Worm (Caenorhabditis elegans) whole organism, L2 larva: ENCODE results near the gene srg-38.

ENCODE experiments used
- F13H6.1 ChIP-seq: sonication (generic microtip); optimal IDR thresholded peaks from 2 replicates; lab custom pipeline; 2016; ENCODE audit warnings: missing genetic modification characterization, missing compliant biosample characterization
- R02D3.7 ChIP-seq: fragments of 150-350 bp; optimal IDR thresholded peaks from 2 replicates; lab custom pipeline; 2014; ENCODE audit warnings: missing biosample characterization, missing genetic modification characterization
- Y55F3AM.14 ChIP-seq: fragments of 200-800 bp; sonication (Bioruptor generic); optimal IDR thresholded peaks from 2 replicates; lab custom pipeline; 2018; ENCODE audit warnings: mild to moderate bottlenecking, missing genetic modification characterization, missing compliant biosample characterization
- aly-2 ChIP-seq: fragments of 150-350 bp; optimal IDR thresholded peaks from 2 replicates; lab custom pipeline; 2014; ENCODE audit warnings: missing biosample characterization, missing genetic modification characterization
- ama-1 ChIP-seq: fragments of 150-350 bp; optimal IDR thresholded peaks from 2 replicates; lab custom pipeline; 2018; ENCODE audit warnings: inconsistent platforms
- blmp-1 ChIP-seq: sonication (generic microtip); optimal IDR thresholded peaks from 2 replicates; lab custom pipeline; 2017; ENCODE audit warnings: missing genetic modification characterization, mild to moderate bottlenecking, missing compliant biosample characterization, antibody characterized with exemption, moderate library complexity; ENCODE audit not compliant: insufficient read depth
- ceh-16 ChIP-seq: fragments of 150-350 bp; optimal IDR thresholded peaks from 2 replicates; lab custom pipeline; 2014; ENCODE audit warnings: missing biosample characterization, missing genetic modification characterization
- ceh-82 ChIP-seq: fragments of 150-350 bp; optimal IDR thresholded peaks from 2 replicates; lab custom pipeline; 2014; ENCODE audit warnings: missing biosample characterization, missing genetic modification characterization
- crh-2 ChIP-seq: sonication (generic microtip); optimal IDR thresholded peaks from 2 replicates; lab custom pipeline; 2017; ENCODE audit warnings: missing biosample characterization, missing genetic modification characterization
- dmd-4 ChIP-seq: sonication (generic microtip); optimal IDR thresholded peaks from 2 replicates; lab custom pipeline; 2017; ENCODE audit warnings: missing biosample characterization, missing genetic modification characterization
- egl-27 ChIP-seq: sonication (generic microtip); optimal IDR thresholded peaks from 3 replicates; lab custom pipeline; 2017; ENCODE audit warnings: missing biosample characterization, missing genetic modification reagents, missing genetic modification characterization
- elt-1 ChIP-seq: fragments of 150-350 bp; optimal IDR thresholded peaks from 2 replicates; lab custom pipeline; 2014; ENCODE audit warnings: missing biosample characterization, missing genetic modification characterization
- elt-3 ChIP-seq: sonication (generic microtip); optimal IDR thresholded peaks from 2 replicates; lab custom pipeline; 2017; ENCODE audit warnings: missing biosample characterization, missing genetic modification characterization
- fos-1 ChIP-seq: fragments of 150-350 bp; optimal IDR thresholded peaks from 2 replicates; lab custom pipeline; 2014; ENCODE audit warnings: missing biosample characterization, missing genetic modification characterization
- gmeb-1 ChIP-seq: fragments of 150-350 bp; optimal IDR thresholded peaks from 2 replicates; lab custom pipeline; 2014; ENCODE audit warnings: missing biosample characterization, missing genetic modification characterization
- lin-11 ChIP-seq: fragments of 150-350 bp; sonication (generic microtip); optimal IDR thresholded peaks from 2 replicates; lab custom pipeline; 2014; ENCODE audit warnings: missing biosample characterization, missing genetic modification characterization, inconsistent platforms, mixed read lengths
- mab-5 ChIP-seq: fragments of 150-350 bp; optimal IDR thresholded peaks from 2 replicates; lab custom pipeline; 2014; ENCODE audit warnings: missing biosample characterization, missing genetic modification characterization
- mdl-1 ChIP-seq, 2 experiments: fragments of 150-350 bp in 1 of 2; sonication (generic microtip) in 1 of 2; optimal IDR thresholded peaks; 2 replicates each; lab custom pipeline; 2017; ENCODE audit warnings: missing biosample characterization in 2 of 2, missing genetic modification characterization in 2 of 2
- nhr-10 ChIP-seq: sonication (generic microtip); optimal IDR thresholded peaks from 2 replicates; lab custom pipeline; 2017; ENCODE audit warnings: missing biosample characterization, missing genetic modification characterization
- nhr-11 ChIP-seq: fragments of 150-350 bp; optimal IDR thresholded peaks from 2 replicates; lab custom pipeline; 2014; ENCODE audit warnings: missing biosample characterization, missing genetic modification characterization
- nhr-129 ChIP-seq: fragments of 150-350 bp; optimal IDR thresholded peaks from 2 replicates; lab custom pipeline; 2014; ENCODE audit warnings: missing biosample characterization, missing genetic modification characterization
- nhr-21 ChIP-seq: fragments of 150-350 bp; optimal IDR thresholded peaks from 2 replicates; lab custom pipeline; 2014; ENCODE audit warnings: missing biosample characterization, missing genetic modification characterization
- nhr-25 ChIP-seq: fragments of 150-350 bp; sonication (generic microtip); optimal IDR thresholded peaks from 3 replicates; lab custom pipeline; 2014; ENCODE audit warnings: missing biosample characterization, missing genetic modification characterization
- nhr-6 ChIP-seq: fragments of 150-350 bp; optimal IDR thresholded peaks from 2 replicates; lab custom pipeline; 2014; ENCODE audit warnings: missing biosample characterization, missing genetic modification characterization
- sem-4 ChIP-seq: fragments of 150-350 bp; optimal IDR thresholded peaks from 2 replicates; lab custom pipeline; 2014; ENCODE audit warnings: missing biosample characterization, missing genetic modification reagents, missing genetic modification characterization
- sma-3 ChIP-seq: sonication (generic microtip); optimal IDR thresholded peaks from 2 replicates; lab custom pipeline; 2016; ENCODE audit warnings: missing genetic modification reagents, missing genetic modification characterization, missing compliant biosample characterization
- sma-9 ChIP-seq, 2 experiments: fragments of 150-350 bp in 1 of 2; sonication (generic microtip) in 1 of 2; optimal IDR thresholded peaks; 2 replicates each; lab custom pipeline; 2014 to 2016; ENCODE audit warnings: missing genetic modification characterization in 2 of 2, mild to moderate bottlenecking in 1 of 2, missing biosample characterization in 1 of 2, missing compliant biosample characterization in 1 of 2, missing genetic modification reagents in 1 of 2, moderate library complexity in 1 of 2
- unc-39 ChIP-seq: fragments of 150-350 bp; optimal IDR thresholded peaks from 2 replicates; lab custom pipeline; 2014; ENCODE audit warnings: missing biosample characterization, missing genetic modification characterization
- zag-1 ChIP-seq: fragments of 150-350 bp; optimal IDR thresholded peaks from 2 replicates; lab custom pipeline; 2014; ENCODE audit warnings: missing biosample characterization, missing genetic modification characterization

Gene srg-38

ce11 chrV:11198094-11198493 is 42.6 kb upstream of the srg-38 start:
- TF ChIP-seq blmp-1 (tag; lab: Kevin White, UChicago): peak; percentile 67
- TF ChIP-seq mab-5: no peak
- peak; percentile 53 for TF ChIP-seq ceh-16 (tag; lab: Kevin White, UChicago)
- no peak for TF ChIP-seq unc-39 (tag; lab: Kevin White, UChicago)
- no peak for TF ChIP-seq nhr-10
- no peak for TF ChIP-seq zag-1 (tag; lab: Kevin White, UChicago)
- TF ChIP-seq, all 48 proteins: peak for 2

- peak; percentile 31 for TF ChIP-seq nhr-129 (tag; lab: Kevin White, UChicago)
- peak; percentile 30 for TF ChIP-seq F13H6.1 (tag; lab: Kevin White, UChicago)
- peak; percentile 72 for TF ChIP-seq nhr-25 (tag; lab: Kevin White, UChicago)
- peak; percentile 45 for TF ChIP-seq crh-2 (tag; lab: Kevin White, UChicago)
- TF ChIP-seq ceh-16 (tag; lab: Kevin White, UChicago): peak; percentile 46
- peak; percentile 5 for TF ChIP-seq fos-1 (tag; lab: Kevin White, UChicago)
- no peak for TF ChIP-seq egl-27 (tag; lab: Kevin White, UChicago)
- no peak for TF ChIP-seq R02D3.7 (tag; lab: Kevin White, UChicago)
- TF ChIP-seq sem-4 (tag; lab: Kevin White, UChicago): peak; percentile 41
- TF ChIP-seq nhr-6: peak; percentile 31
- TF ChIP-seq blmp-1 (tag; lab: Kevin White, UChicago): peak; percentile 8
- TF ChIP-seq nhr-10: no peak
- TF ChIP-seq sma-9 (GFP tag; optimal IDR thresholded peaks at IDR 0.05; lab: Kevin White, UChicago): peak; percentile 49
- no peak for TF ChIP-seq sma-9 (tag; optimal IDR thresholded peaks at IDR 0.05; lab: Kevin White, UChicago)
- TF ChIP-seq, all 48 proteins: peak for 10
Observed at ce11 chrV:11196631-11197258, 41.3 kb upstream of the srg-38 start.

ce11 chrV:11196109-11196508 is 40.7 kb upstream of the srg-38 start, which contains the start of gene clc-6:
Gene clc-6, minus strand, starts transcription at chrV:11196209.
- TF ChIP-seq sma-3 (GFP tag; lab: Kevin White, UChicago): no peak
- no peak for TF ChIP-seq elt-1 (tag; lab: Kevin White, UChicago)
- no peak for TF ChIP-seq nhr-21 (tag; lab: Kevin White, UChicago)
- TF ChIP-seq ama-1 (lab: Kevin White, UChicago): no peak
- no peak for TF ChIP-seq mdl-1 (tag; optimal IDR thresholded peaks at IDR 0.05; lab: Kevin White, UChicago)
- no peak for TF ChIP-seq aly-2 (tag; lab: Kevin White, UChicago)
- no peak for TF ChIP-seq unc-39 (tag; lab: Kevin White, UChicago)

ce11 chrV:11190983-11191382 is 35.5 kb upstream of the srg-38 start, which contains the start of gene lgc-49:
Gene lgc-49, plus strand, starts transcription at chrV:11191283.
- TF ChIP-seq elt-3 (tag; lab: Kevin White, UChicago): no peak
- TF ChIP-seq dmd-4 (tag; lab: Kevin White, UChicago): no peak
- no peak for TF ChIP-seq nhr-11
- TF ChIP-seq nhr-129 (tag; lab: Kevin White, UChicago): no peak
- no peak for TF ChIP-seq nhr-6
- no peak for TF ChIP-seq gmeb-1
- no peak for TF ChIP-seq sem-4 (tag; lab: Kevin White, UChicago)
- no peak for TF ChIP-seq ceh-82 (tag; lab: Kevin White, UChicago)
- no peak for TF ChIP-seq lin-11 (tag; lab: Kevin White, UChicago)
- TF ChIP-seq egl-27 (tag; lab: Kevin White, UChicago): no peak
- no peak for TF ChIP-seq zag-1 (tag; lab: Kevin White, UChicago)
- TF ChIP-seq mdl-1 (tag; optimal IDR thresholded peaks at IDR 0.05; lab: Kevin White, UChicago): no peak
- TF ChIP-seq Y55F3AM.14 (GFP tag; lab: Kevin White, UChicago): no peak
- TF ChIP-seq mab-5: no peak
- no peak for TF ChIP-seq R02D3.7 (tag; lab: Kevin White, UChicago)
- no peak for TF ChIP-seq sma-3 (GFP tag; lab: Kevin White, UChicago)
- TF ChIP-seq elt-1 (tag; lab: Kevin White, UChicago): no peak
- TF ChIP-seq nhr-21 (tag; lab: Kevin White, UChicago): no peak
- no peak for TF ChIP-seq fos-1 (tag; lab: Kevin White, UChicago)

ce11 chrV:11182925-11183324 is 27.5 kb upstream of the srg-38 start, which contains the start of gene cnc-10:
Gene cnc-10, plus strand, starts transcription at chrV:11183225.
- peak; percentile 61 for TF ChIP-seq nhr-25 (tag; lab: Kevin White, UChicago)
- TF ChIP-seq dmd-4 (tag; lab: Kevin White, UChicago): no peak
